Worm (Caenorhabditis elegans) whole organism, mixed stage, embryonic: Measurements from ENCODE around the gene col-130.

Experiments
- M03D4.4 ChIP-seq: sonication (generic microtip); optimal IDR thresholded peaks from 2 replicates; lab custom pipeline; 2017; ENCODE audit warnings: mild to moderate bottlenecking, missing genetic modification characterization, missing compliant biosample characterization
- ceh-39 ChIP-seq: fragments of 150-350 bp; optimal IDR thresholded peaks from 2 replicates; lab custom pipeline; 2014; ENCODE audit warnings: missing biosample characterization, missing genetic modification characterization
- ceh-43 ChIP-seq: fragments of 200-800 bp; sonication (Bioruptor generic); optimal IDR thresholded peaks from 2 replicates; lab custom pipeline; 2018; ENCODE audit warnings: mild to moderate bottlenecking, missing genetic modification characterization, moderate library complexity, missing compliant biosample characterization
- ceh-83 ChIP-seq: fragments of 200-800 bp; sonication (Bioruptor generic); optimal IDR thresholded peaks from 2 replicates; lab custom pipeline; 2018; ENCODE audit warnings: mild to moderate bottlenecking, missing genetic modification characterization, missing compliant biosample characterization
- ces-1 ChIP-seq: fragments of 150-350 bp; optimal IDR thresholded peaks from 2 replicates; lab custom pipeline; 2014; ENCODE audit warnings: missing biosample characterization, missing genetic modification reagents, missing genetic modification characterization
- cnd-1 ChIP-seq: fragments of 200-800 bp; sonication (Bioruptor generic); optimal IDR thresholded peaks from 2 replicates; lab custom pipeline; 2018; ENCODE audit warnings: mild to moderate bottlenecking, missing genetic modification characterization, missing compliant biosample characterization
- drap-1 ChIP-seq: fragments of 200-800 bp; sonication (Bioruptor generic); optimal IDR thresholded peaks from 3 replicates; lab custom pipeline; 2018; ENCODE audit warnings: mild to moderate bottlenecking, missing genetic modification characterization, missing compliant biosample characterization
- elt-1 ChIP-seq: sonication (generic microtip); optimal IDR thresholded peaks from 2 replicates; lab custom pipeline; 2017; ENCODE audit warnings: missing genetic modification characterization, mild to moderate bottlenecking, missing compliant biosample characterization, antibody characterized with exemption, moderate library complexity, borderline replicate concordance; ENCODE audit not compliant: insufficient read depth
- elt-3 ChIP-seq: fragments of 150-350 bp; optimal IDR thresholded peaks from 2 replicates; lab custom pipeline; 2014; ENCODE audit warnings: missing biosample characterization, missing genetic modification characterization
- ham-2 ChIP-seq: fragments of 200-800 bp; sonication (Bioruptor generic); optimal IDR thresholded peaks from 2 replicates; lab custom pipeline; 2018; ENCODE audit warnings: mild to moderate bottlenecking, missing genetic modification characterization, missing compliant biosample characterization
- hlh-1 ChIP-seq: fragments of 150-350 bp; optimal IDR thresholded peaks from 2 replicates; lab custom pipeline; 2014; ENCODE audit warnings: missing biosample characterization, missing genetic modification reagents, missing genetic modification characterization
- lin-13 ChIP-seq: fragments of 150-350 bp; optimal IDR thresholded peaks from 2 replicates; lab custom pipeline; 2014; ENCODE audit warnings: missing biosample characterization, missing genetic modification characterization
- lin-32 ChIP-seq: fragments of 200-800 bp; sonication (Bioruptor generic); optimal IDR thresholded peaks from 2 replicates; lab custom pipeline; 2018; ENCODE audit warnings: mild to moderate bottlenecking, missing genetic modification characterization, missing compliant biosample characterization
- lsy-2 ChIP-seq: fragments of 150-350 bp; optimal IDR thresholded peaks from 2 replicates; lab custom pipeline; 2014; ENCODE audit warnings: missing biosample characterization, missing genetic modification characterization
- mab-5 ChIP-seq: fragments of 150-350 bp; optimal IDR thresholded peaks from 2 replicates; lab custom pipeline; 2014; ENCODE audit warnings: missing biosample characterization, missing genetic modification characterization
- mep-1 ChIP-seq: fragments of 150-350 bp; optimal IDR thresholded peaks from 2 replicates; lab custom pipeline; 2017; ENCODE audit warnings: missing biosample characterization, missing genetic modification reagents, missing genetic modification characterization, inconsistent platforms
- mls-2 ChIP-seq: sonication (generic microtip); optimal IDR thresholded peaks from 2 replicates; lab custom pipeline; 2016; ENCODE audit warnings: mild to moderate bottlenecking, missing genetic modification characterization, moderate library complexity, missing compliant biosample characterization
- nhr-12 ChIP-seq: fragments of 150-350 bp; optimal IDR thresholded peaks from 2 replicates; lab custom pipeline; 2014; ENCODE audit warnings: missing biosample characterization, missing genetic modification characterization
- nhr-2 ChIP-seq: fragments of 150-350 bp; optimal IDR thresholded peaks from 2 replicates; lab custom pipeline; 2014; ENCODE audit warnings: missing biosample characterization, missing genetic modification characterization
- nhr-237 ChIP-seq: fragments of 150-350 bp; optimal IDR thresholded peaks from 2 replicates; lab custom pipeline; 2014; ENCODE audit warnings: missing biosample characterization, missing genetic modification characterization
- nhr-28 ChIP-seq: fragments of 150-350 bp; optimal IDR thresholded peaks from 2 replicates; lab custom pipeline; 2014; ENCODE audit warnings: missing biosample characterization, missing genetic modification characterization
- pha-4 ChIP-seq: fragments of 150-350 bp; optimal IDR thresholded peaks from 2 replicates; lab custom pipeline; 2018; ENCODE audit warnings: missing biosample characterization, missing genetic modification reagents, missing genetic modification characterization
- sem-2 ChIP-seq: fragments of 200-800 bp; sonication (Bioruptor generic); optimal IDR thresholded peaks from 2 replicates; lab custom pipeline; 2018; ENCODE audit warnings: mild to moderate bottlenecking, missing genetic modification characterization, missing compliant biosample characterization
- snpc-4 ChIP-seq: fragments of 150-350 bp; optimal IDR thresholded peaks from 2 replicates; lab custom pipeline; 2014; ENCODE audit warnings: missing biosample characterization, missing genetic modification characterization
- sptf-1 ChIP-seq: sonication (generic microtip); optimal IDR thresholded peaks from 2 replicates; lab custom pipeline; 2017; ENCODE audit warnings: mild to moderate bottlenecking, missing genetic modification characterization, moderate library complexity, missing compliant biosample characterization
- tbx-8 ChIP-seq: fragments of 200-800 bp; sonication (Bioruptor generic); optimal IDR thresholded peaks from 2 replicates; lab custom pipeline; 2018; ENCODE audit warnings: mild to moderate bottlenecking, missing genetic modification characterization, moderate library complexity, missing compliant biosample characterization
- unc-120 ChIP-seq: sonication (generic microtip); optimal IDR thresholded peaks from 2 replicates; lab custom pipeline; 2017; ENCODE audit warnings: missing genetic modification characterization, missing compliant biosample characterization; ENCODE audit not compliant: poor library complexity, severe bottlenecking
- unc-39 ChIP-seq: fragments of 150-350 bp; optimal IDR thresholded peaks from 2 replicates; lab custom pipeline; 2014; ENCODE audit warnings: missing biosample characterization, missing genetic modification characterization
- ztf-11 ChIP-seq: fragments of 150-350 bp; optimal IDR thresholded peaks from 2 replicates; lab custom pipeline; 2014; ENCODE audit warnings: missing biosample characterization, missing genetic modification characterization

col-130 gene

DNA sequence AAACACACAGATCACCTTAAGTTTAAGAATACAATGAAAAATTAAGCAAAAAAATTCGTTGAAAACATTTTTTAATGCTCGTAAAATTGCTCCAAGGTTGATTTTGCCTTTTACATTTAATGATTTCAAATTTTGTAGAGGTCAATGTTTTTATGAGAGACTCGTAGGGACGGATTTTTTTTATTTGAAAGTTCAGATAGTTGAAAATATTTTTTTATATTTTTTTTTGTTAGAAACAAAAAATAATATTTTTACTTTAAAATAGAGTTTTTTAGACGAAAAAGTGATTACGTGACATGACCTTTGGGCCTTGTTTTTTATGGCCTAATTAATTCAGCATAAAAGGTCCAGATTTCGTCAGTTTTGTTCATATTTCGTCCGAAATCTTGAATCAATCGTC, 26.4 kb upstream of the col-130 start, which contains the start of gene smz-1:
Gene smz-1, plus strand, starts transcription at position 301 of the 400 bp plus-strand sequence.
- TF ChIP-seq nhr-237 (tag; lab: Kevin White, UChicago): no peak

DNA sequence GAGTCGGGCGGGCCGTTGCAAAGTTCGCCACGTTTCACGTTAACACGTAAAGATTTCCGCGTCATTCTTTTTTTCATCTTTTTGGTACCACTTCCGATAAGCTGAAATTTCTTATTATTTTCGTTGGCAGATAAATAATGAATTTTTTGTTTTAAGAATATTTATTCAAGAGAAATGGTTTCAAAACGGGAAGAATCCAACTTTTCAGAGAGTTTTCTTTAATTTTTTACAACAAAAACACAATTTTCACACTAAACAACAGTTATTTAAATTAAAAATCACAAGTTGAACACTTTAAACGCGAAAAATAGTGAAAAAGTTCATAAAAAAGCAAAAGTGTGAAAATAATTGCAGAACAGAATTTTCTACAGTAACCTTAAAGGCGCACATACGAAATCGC, 25.8 kb upstream of the col-130 start, which contains the start of gene spe-44:
Gene spe-44, minus strand, starts transcription at position 101 of the 400 bp plus-strand sequence.
- TF ChIP-seq lin-13 (tag; lab: Kevin White, UChicago): no peak
- TF ChIP-seq cnd-1 (tag; lab: Kevin White, UChicago): no peak
- no peak for TF ChIP-seq elt-3 (tag; lab: Kevin White, UChicago)
- TF ChIP-seq nhr-12 (tag; lab: Kevin White, UChicago): no peak
- no peak for TF ChIP-seq ceh-43
- TF ChIP-seq elt-1 (tag; lab: Kevin White, UChicago): no peak
- no peak for TF ChIP-seq hlh-1 (tag; lab: Kevin White, UChicago)
- TF ChIP-seq mls-2: no peak
- no peak for TF ChIP-seq lin-32 (GFP tag; lab: Kevin White, UChicago)
- TF ChIP-seq ceh-83: no peak
- TF ChIP-seq drap-1 (GFP tag; lab: Kevin White, UChicago): no peak
- TF ChIP-seq sem-2 (GFP tag; lab: Kevin White, UChicago): no peak
- no peak for TF ChIP-seq nhr-2 (tag; lab: Kevin White, UChicago)
- no peak for TF ChIP-seq unc-39
- no peak for TF ChIP-seq ces-1
- no peak for TF ChIP-seq M03D4.4
- TF ChIP-seq sptf-1: no peak

DNA sequence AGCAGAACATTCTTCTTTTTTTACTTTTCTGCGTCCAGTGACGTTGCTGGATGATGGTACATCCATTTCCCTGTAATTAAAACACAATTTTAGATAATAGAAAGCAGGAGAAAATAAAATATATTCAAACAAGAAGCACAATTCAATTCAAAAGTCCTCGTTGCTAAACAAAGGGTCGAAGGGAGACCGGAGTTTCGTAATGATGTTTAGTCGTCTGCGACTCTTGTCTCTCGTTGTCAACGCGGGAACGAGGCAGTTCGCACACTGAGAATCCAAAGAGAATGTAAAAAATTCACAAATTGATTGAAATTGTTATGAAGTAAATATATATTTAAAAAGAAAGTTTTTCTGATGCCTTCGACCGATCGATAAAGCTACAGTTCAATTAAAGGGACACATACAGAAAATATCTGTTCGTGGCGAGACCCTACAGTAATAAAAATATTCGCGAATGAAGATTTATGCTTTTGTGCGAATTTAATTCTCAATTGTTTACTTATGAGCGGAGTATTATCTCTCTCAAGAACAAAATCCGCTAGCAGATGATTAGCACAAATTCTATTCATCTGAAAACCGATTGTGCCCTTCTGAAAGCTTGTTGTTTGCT, 23.0 kb upstream of the col-130 start, which contains the start of gene dpy-26:
Gene dpy-26, minus strand, starts transcription at position 111 of the 607 bp plus-strand sequence.
- TF ChIP-seq mep-1 (tag; lab: Kevin White, UChicago): peak; percentile 58
- peak; percentile 6 for TF ChIP-seq pha-4 (tag; lab: Kevin White, UChicago)
- peak; percentile 25 for TF ChIP-seq lsy-2 (tag; lab: Kevin White, UChicago)
- no peak for TF ChIP-seq ham-2 (GFP tag; lab: Kevin White, UChicago)
- TF ChIP-seq elt-3 (tag; lab: Kevin White, UChicago): no peak
- TF ChIP-seq M03D4.4: no peak
- peak; percentile 17 for TF ChIP-seq ceh-39 (tag; lab: Kevin White, UChicago)

DNA sequence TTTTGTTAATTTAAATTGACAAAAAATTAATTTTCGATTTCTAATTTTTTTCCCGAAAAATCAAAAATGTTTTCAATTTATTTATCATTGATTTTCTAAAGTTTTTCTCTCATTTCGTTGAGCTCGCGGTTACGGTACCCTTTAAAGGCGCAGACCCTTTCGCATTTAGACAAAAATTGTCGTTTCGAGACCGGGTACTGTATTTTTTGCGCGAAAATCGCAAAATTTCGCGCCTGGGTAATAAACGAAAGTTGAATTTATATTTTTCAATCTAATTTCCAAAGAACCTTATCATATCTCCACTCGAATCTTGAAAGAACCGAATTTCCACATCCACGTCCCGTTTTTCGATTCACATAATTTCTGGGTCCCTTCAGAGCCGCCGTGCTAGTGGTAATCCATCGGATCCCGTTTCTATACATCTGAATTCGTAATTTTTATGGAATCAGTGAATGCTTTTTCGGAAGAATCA, 17.2 kb upstream of the col-130 start, which contains the start of gene C25G4.3:
Gene C25G4.3, minus strand, starts transcription at position 422 of the 472 bp plus-strand sequence.
- TF ChIP-seq elt-3 (tag; lab: Kevin White, UChicago): no peak
- no peak for TF ChIP-seq ceh-39 (tag; lab: Kevin White, UChicago)
- no peak for TF ChIP-seq unc-39
- TF ChIP-seq snpc-4 (tag; lab: Kevin White, UChicago): no peak
- TF ChIP-seq lin-32 (GFP tag; lab: Kevin White, UChicago): no peak
- TF ChIP-seq tbx-8: no peak
- TF ChIP-seq nhr-28 (tag; lab: Kevin White, UChicago): no peak
- TF ChIP-seq M03D4.4: no peak
- TF ChIP-seq ztf-11 (tag; lab: Kevin White, UChicago): no peak
- TF ChIP-seq ceh-43: no peak

DNA sequence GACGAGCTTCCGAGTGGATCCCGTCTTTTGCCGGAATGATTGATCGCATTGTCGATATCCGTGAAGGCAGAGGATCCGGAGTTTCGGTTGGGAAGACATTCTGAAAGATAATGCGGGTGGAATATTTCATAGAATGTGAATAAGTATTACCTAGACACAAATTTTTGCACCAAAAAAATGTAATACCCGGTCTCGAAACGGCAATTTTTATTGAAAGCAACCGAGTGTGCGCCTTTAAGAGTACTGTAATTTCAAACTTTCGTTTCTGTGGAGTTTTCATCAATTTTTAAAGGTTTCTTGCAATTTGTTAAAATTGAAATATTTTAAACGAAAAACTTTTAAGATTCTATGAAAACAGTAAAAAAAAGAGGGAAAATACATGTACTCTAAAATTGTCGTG, 15.6 kb upstream of the col-130 start, which contains the start of gene C25G4.2:
Gene C25G4.2, minus strand, starts transcription at position 100 of the 400 bp plus-strand sequence.
- no peak for TF ChIP-seq lin-32 (GFP tag; lab: Kevin White, UChicago)
- TF ChIP-seq M03D4.4: no peak
- no peak for TF ChIP-seq sptf-1
- no peak for TF ChIP-seq drap-1 (GFP tag; lab: Kevin White, UChicago)
- TF ChIP-seq nhr-28 (tag; lab: Kevin White, UChicago): no peak
- TF ChIP-seq ceh-39 (tag; lab: Kevin White, UChicago): no peak
- no peak for TF ChIP-seq ham-2 (GFP tag; lab: Kevin White, UChicago)
- TF ChIP-seq hlh-1 (tag; lab: Kevin White, UChicago): no peak
- no peak for TF ChIP-seq mab-5 (tag; lab: Kevin White, UChicago)
- TF ChIP-seq tbx-8: no peak
- TF ChIP-seq elt-3 (tag; lab: Kevin White, UChicago): no peak
- no peak for TF ChIP-seq sem-2 (GFP tag; lab: Kevin White, UChicago)
- no peak for TF ChIP-seq unc-120 (tag; lab: Kevin White, UChicago)
- no peak for TF ChIP-seq elt-1 (tag; lab: Kevin White, UChicago)
- no peak for TF ChIP-seq ceh-43
